Worm (Caenorhabditis elegans) whole organism, midembryonic: Measurements from ENCODE around the gene Y37H2A.1.

Source experiments
- T22C8.4 ChIP-seq: fragments of 200-800 bp; sonication (Bioruptor generic); IDR thresholded peaks from 2 replicates; pipeline ENCODE4 v1.3.6; 2022; ENCODE audit warnings: missing genetic modification characterization, missing compliant biosample characterization
- cog-1 ChIP-seq: sonication (generic microtip); optimal IDR thresholded peaks from 2 replicates; lab custom pipeline; 2016; ENCODE audit warnings: missing genetic modification characterization, missing compliant biosample characterization
- flt-1 ChIP-seq: fragments of 200-800 bp; sonication (Bioruptor generic); IDR thresholded peaks from 2 replicates; pipeline ENCODE4 v1.3.6; 2022; ENCODE audit warnings: missing genetic modification characterization, missing compliant biosample characterization
- klf-2 ChIP-seq: fragments of 200-800 bp; sonication (Bioruptor generic); conservative IDR thresholded peaks from 2 replicates; pipeline ENCODE4 v1.3.6; 2022; ENCODE audit warnings: missing genetic modification reagents, missing genetic modification characterization, missing compliant biosample characterization
- med-1 ChIP-seq: sonication (generic microtip); optimal IDR thresholded peaks from 2 replicates; lab custom pipeline; 2017; ENCODE audit warnings: missing genetic modification characterization, mild to moderate bottlenecking, missing compliant biosample characterization, antibody characterized with exemption, missing genetic modification reagents; ENCODE audit not compliant: insufficient read depth
- ref-1 ChIP-seq: fragments of 200-800 bp; sonication (Bioruptor generic); conservative IDR thresholded peaks from 2 replicates; pipeline ENCODE4 v1.3.6; 2022; ENCODE audit warnings: missing genetic modification reagents, missing genetic modification characterization, missing compliant biosample characterization
- tab-1 ChIP-seq: fragments of 200-800 bp; sonication (Bioruptor generic); IDR thresholded peaks from 2 replicates; pipeline ENCODE4 v1.3.6; 2022; ENCODE audit warnings: missing genetic modification characterization, missing compliant biosample characterization
- ztf-23 ChIP-seq: fragments of 200-800 bp; sonication (Bioruptor generic); IDR thresholded peaks from 2 replicates; pipeline ENCODE4 v1.3.6; 2022; ENCODE audit warnings: missing genetic modification reagents, missing genetic modification characterization, missing compliant biosample characterization
- ztf-29 ChIP-seq: fragments of 200-800 bp; sonication (Bioruptor generic); IDR thresholded peaks from 2 replicates; pipeline ENCODE4 v1.3.6; 2022; ENCODE audit warnings: missing genetic modification reagents, missing genetic modification characterization, missing compliant biosample characterization

The Y37H2A.1 gene

ce11 chrV:18158172-18158571 lies 50.1 kb downstream of the Y37H2A.1 start:
- TF ChIP-seq tab-1: no peak
- TF ChIP-seq ztf-23 (GFP tag; lab: Robert Waterston, UW): no peak
- no peak for TF ChIP-seq ztf-29 (GFP tag; lab: Robert Waterston, UW)

ce11 chrV:18161228-18161627 lies 53.2 kb downstream of the Y37H2A.1 start, which contains the start of gene C14A6.13:
Gene C14A6.13 (minus strand): TSS chrV:18161328.
- TF ChIP-seq cog-1 (tag; lab: Kevin White, UChicago) (no peak), med-1 (GFP tag; lab: Kevin White, UChicago) (no peak), ztf-29 (GFP tag; lab: Robert Waterston, UW) (no peak), tab-1 (no peak), ztf-23 (GFP tag; lab: Robert Waterston, UW) (no peak), flt-1 (GFP tag; lab: Robert Waterston, UW) (no peak), T22C8.4 (no peak), klf-2 (no peak), ref-1 (GFP tag; lab: Robert Waterston, UW) (no peak)

ce11 chrV:18162568-18162967 lies 54.5 kb downstream of the Y37H2A.1 start, which contains the start of gene C14A6.12:
Gene C14A6.12 (minus strand): TSS chrV:18162668.
- no peak for TF ChIP-seq ztf-23 (GFP tag; lab: Robert Waterston, UW)
- no peak for TF ChIP-seq ref-1 (GFP tag; lab: Robert Waterston, UW)
- TF ChIP-seq cog-1 (tag; lab: Kevin White, UChicago): no peak
- no peak for TF ChIP-seq klf-2
- TF ChIP-seq flt-1 (GFP tag; lab: Robert Waterston, UW): no peak
- TF ChIP-seq ztf-29 (GFP tag; lab: Robert Waterston, UW): no peak
- TF ChIP-seq T22C8.4: no peak
- TF ChIP-seq tab-1: no peak
- no peak for TF ChIP-seq med-1 (GFP tag; lab: Kevin White, UChicago)

ce11 chrV:18163434-18163833 lies 55.4 kb downstream of the Y37H2A.1 start:
- no peak for TF ChIP-seq ref-1 (GFP tag; lab: Robert Waterston, UW)
- no peak for TF ChIP-seq ztf-29 (GFP tag; lab: Robert Waterston, UW)
- no peak for TF ChIP-seq cog-1 (tag; lab: Kevin White, UChicago)
- no peak for TF ChIP-seq tab-1
- no peak for TF ChIP-seq med-1 (GFP tag; lab: Kevin White, UChicago)
